Fruit fly (Drosophila melanogaster): Measurements from ENCODE around the gene CG34299.

CG34299 gene

DNA sequence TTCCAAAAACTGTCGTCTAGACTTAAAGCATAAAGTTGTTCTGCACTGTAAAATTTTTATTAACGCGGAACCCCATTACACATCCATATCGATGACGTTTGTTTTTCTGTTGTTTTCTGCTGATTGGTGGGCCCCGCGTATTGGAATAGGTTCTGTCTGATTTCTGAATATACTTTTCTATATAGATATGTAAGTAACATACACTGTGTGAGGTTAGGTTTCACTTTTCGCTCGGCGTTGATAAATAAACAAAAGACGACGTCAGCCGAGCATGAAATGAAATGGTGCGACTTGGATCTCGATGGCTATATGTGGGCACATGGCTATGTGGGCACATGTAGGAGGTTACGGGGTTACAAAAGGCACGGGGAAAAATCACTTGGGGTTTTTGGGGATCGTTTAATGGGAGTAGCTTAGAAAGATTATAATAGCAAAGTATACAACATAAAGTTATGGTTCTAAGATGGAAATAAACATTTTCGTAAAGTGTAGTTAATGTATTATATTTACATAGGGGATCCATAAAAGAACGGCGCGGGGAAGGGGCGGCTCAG, 33.7 kb downstream of the CG34299 start:
- peak; percentile 61 for TF ChIP-seq cic (GFP tag; optimal IDR thresholded peaks at IDR 0.05)
- TF ChIP-seq tj (GFP tag; optimal IDR thresholded peaks at IDR 0.05): peak; percentile 40
- TF ChIP-seq CG11617 (GFP tag; optimal IDR thresholded peaks at IDR 0.05): no peak
- TF ChIP-seq CG14711 (tag; optimal IDR thresholded peaks at IDR 0.05): no peak

DNA sequence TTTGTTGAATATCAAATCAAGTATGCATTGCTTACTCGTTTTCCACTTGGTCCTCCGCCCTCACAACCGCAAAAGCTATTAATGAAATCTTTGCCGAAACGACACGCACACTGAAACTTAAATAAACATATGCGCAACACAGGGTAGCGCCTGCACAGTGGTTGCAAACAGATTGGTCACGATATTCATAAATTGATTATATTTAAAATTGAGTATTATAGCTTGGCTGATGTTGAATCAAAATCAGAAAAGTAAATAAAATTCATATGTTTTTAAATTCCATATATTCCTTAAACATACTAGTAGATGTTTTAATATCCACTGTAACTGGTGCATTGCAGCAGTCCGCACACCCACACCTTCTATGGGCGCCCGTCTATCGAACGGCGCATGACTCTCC, 34.6 kb downstream of the CG34299 start:
- TF ChIP-seq Hr96 (GFP tag; optimal IDR thresholded peaks at IDR 0.05) (no peak), kay (GFP tag; ENCODE audit: borderline replicate concordance) (peak; percentile 3)

DNA sequence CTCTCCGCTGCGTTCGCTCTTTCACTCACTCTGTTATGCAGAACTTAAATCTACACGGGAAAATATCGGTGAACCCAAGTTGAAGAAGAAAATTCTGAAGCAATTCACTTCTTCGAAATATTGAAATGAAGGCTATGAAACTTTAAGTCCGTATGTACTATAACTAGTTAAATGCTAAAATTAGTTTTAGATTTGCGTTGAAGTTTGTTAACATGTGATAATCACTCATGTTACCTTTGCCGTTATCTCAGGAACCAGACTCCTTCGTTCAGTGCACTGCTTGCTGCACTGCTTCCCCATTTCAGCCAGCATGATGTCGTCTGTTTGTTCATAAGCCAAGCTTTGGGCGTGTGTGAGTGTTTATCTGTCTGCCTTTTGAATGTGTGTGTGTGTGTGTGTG, 35.2 kb downstream of the CG34299 start:
- no peak for TF ChIP-seq CG11617 (GFP tag; optimal IDR thresholded peaks at IDR 0.05)
- no peak for TF ChIP-seq toe (GFP tag; optimal IDR thresholded peaks at IDR 0.05)
- no peak for TF ChIP-seq pad (GFP tag; optimal IDR thresholded peaks at IDR 0.05)
- TF ChIP-seq CG14711 (tag; optimal IDR thresholded peaks at IDR 0.05): no peak
- no peak for TF ChIP-seq CG7101 (tag; optimal IDR thresholded peaks at IDR 0.05)
- no peak for TF ChIP-seq kay (GFP tag; ENCODE audit: borderline replicate concordance)
- no peak for TF ChIP-seq Clk (GFP tag; optimal IDR thresholded peaks at IDR 0.05)

DNA sequence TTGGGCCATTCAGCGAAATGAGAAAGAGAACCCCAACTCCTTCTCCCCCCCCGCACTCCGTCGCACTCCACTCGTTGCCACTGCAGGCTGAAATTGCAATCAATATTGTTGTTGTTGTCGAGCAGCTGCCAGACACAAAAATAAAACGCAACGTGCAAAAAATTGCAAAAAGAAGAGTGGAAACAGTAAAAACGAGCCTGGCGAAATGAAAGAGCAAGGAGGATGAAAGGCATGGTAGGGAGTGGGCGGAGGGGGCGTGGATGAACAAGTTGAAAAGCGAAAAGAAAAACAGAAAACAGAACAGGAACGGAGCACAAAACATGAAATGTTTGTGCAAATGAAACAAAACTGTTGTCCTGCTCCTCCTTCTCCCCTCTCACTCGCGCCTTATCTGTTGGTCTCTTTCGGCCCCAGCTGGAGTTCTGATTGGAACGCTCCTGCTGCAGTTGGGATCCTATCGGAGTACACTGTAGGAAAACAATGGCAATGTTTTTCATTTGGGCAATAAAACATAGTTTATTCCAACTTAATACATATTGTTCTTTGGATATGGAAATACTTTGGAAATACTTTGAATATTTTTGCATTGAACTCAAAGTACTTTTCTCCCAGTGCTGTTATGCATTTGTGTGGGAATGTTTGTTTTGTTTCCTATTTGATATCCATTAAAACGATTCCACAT, 35.7 kb downstream of the CG34299 start:
- TF ChIP-seq CG7045 (GFP tag; optimal IDR thresholded peaks at IDR 0.05) (no peak), CG12768 (GFP tag; optimal IDR thresholded peaks at IDR 0.05) (no peak), CG11617 (GFP tag; optimal IDR thresholded peaks at IDR 0.05) (no peak), cic (GFP tag; optimal IDR thresholded peaks at IDR 0.05) (no peak), Crg-1 (GFP tag; optimal IDR thresholded peaks at IDR 0.05) (no peak), ovo (GFP tag; optimal IDR thresholded peaks at IDR 0.05) (no peak), CG1620 (GFP tag; optimal IDR thresholded peaks at IDR 0.05) (no peak), kay (GFP tag; ENCODE audit: borderline replicate concordance) (no peak), CG33017 (tag; optimal IDR thresholded peaks at IDR 0.05) (no peak), tj (GFP tag; optimal IDR thresholded peaks at IDR 0.05) (no peak), Mnt (GFP tag; optimal IDR thresholded peaks at IDR 0.05) (no peak), bab1 (GFP tag; optimal IDR thresholded peaks at IDR 0.05) (no peak)

DNA sequence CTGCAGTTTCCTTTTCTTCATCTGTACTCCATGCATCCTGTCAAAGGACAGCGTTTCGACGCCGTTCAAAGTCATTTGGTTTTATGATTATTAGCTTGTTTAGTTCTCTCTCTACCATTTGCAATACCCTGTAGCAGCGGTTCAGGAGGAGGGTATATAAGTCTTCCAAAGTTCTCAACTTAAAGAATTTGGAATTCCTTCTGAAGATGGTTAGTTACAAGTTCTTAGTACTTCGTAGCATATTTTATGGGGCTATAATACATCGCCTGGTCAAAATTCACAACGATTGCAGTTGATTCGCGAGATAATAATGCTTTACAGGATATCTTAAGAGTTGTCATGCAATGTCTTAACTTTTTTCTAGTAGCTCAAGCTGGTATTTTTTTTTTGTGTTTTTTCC, 37.0 kb downstream of the CG34299 start:
- no peak for TF ChIP-seq CG1620 (GFP tag; optimal IDR thresholded peaks at IDR 0.05)
- TF ChIP-seq kay (GFP tag; ENCODE audit: borderline replicate concordance): no peak
- TF ChIP-seq CG11617 (GFP tag; optimal IDR thresholded peaks at IDR 0.05): no peak
- TF ChIP-seq pad (GFP tag; optimal IDR thresholded peaks at IDR 0.05): no peak
- TF ChIP-seq ovo (GFP tag; optimal IDR thresholded peaks at IDR 0.05): no peak
- no peak for TF ChIP-seq cnc (optimal IDR thresholded peaks at IDR 0.05)
- TF ChIP-seq CG14711 (tag; optimal IDR thresholded peaks at IDR 0.05): no peak

DNA sequence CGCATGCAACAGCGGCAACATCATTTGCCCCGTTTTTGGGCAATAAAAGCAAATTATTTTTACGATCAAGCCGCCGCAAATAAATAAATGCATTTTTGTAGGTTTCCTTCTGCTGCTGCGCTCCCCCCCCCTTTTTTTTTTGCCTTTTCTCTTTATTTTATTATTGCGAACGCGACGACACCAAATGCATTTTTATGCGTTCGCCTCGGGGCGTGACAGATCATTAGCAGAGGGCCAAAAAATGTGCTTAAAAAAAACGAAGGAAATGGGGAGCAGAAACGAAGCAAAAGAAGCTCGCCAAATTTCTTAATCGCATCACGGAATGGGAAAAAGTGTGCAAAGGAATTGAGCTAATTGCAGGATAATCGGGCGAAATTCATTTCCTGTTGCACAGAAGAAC, 38.0 kb downstream of the CG34299 start:
- TF ChIP-seq CG12768 (GFP tag; optimal IDR thresholded peaks at IDR 0.05) (no peak), CG11617 (GFP tag; optimal IDR thresholded peaks at IDR 0.05) (no peak), CG7101 (tag; optimal IDR thresholded peaks at IDR 0.05) (no peak), Clk (GFP tag; optimal IDR thresholded peaks at IDR 0.05) (no peak), CG5204 (GFP tag; optimal IDR thresholded peaks at IDR 0.05) (no peak), CG33017 (tag; optimal IDR thresholded peaks at IDR 0.05) (no peak), CG14711 (tag; optimal IDR thresholded peaks at IDR 0.05) (no peak), cic (GFP tag; optimal IDR thresholded peaks at IDR 0.05) (no peak), Mnt (GFP tag; optimal IDR thresholded peaks at IDR 0.05) (no peak)

DNA sequence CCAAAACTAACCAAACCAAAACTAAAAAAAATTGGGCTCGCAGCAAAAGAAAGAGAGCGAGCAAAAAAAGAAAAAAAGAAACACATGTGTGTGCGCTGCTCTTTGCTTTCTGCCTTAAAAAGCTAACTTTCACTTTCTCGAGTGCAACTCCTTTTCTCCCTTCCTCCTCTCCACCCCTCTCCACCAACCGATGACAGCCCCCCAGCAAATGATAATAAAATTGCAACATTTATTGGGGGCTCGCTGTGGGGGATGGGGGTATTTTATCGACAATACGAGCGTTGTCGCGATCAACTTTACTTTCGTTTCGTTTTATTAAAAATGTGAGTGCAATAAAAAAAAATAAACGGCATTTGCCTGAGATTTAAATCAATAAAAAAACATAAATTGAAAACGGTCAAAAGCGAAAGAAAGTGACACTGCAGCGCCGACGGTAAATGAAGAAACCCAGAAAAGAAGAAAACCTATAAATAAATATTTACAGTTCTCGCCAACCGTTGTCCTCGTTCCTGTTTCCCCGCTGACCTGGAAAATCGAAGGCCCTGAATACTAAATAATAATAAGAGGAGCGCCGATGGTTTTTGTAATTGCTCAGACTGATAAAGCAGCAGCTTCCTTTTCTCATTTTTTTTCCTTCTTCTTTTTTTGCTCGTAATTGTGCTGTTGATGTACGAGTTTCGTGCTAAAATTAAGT, 39.1 kb downstream of the CG34299 start:
- TF ChIP-seq cnc (optimal IDR thresholded peaks at IDR 0.05) (no peak), kay (GFP tag; ENCODE audit: borderline replicate concordance) (peak; percentile 0)

DNA sequence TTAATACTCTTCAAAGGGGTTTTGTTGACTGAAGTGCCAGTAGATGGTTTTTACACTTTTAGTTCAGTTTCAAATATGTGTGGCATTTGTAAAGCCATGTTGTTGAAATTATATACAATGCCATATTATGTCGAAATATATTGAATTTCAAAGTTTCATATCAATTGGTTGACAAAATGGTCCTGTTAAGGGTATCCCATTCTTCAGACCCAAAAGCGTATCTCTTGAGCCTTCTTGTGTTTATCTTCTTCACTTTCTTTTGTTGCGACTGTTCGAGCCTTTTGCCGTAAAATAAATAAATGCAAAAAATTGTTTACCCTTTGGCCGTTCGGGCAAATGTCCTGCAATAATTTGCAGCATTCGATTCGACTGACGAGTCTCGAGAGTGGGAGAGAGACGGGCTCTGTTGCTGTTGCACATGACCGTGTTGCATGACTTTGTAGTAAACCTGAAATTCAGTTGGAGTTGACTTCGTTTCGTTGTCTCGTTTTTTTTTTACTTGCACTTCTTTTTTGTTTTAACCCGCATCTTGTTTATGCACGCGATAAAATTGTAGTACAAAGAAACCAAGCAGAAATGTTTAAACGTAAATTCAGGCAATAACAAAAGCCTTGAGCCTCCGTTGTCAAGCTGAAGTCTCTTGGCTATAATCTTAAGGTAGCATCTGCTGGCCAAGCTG, 39.8 kb downstream of the CG34299 start:
- TF ChIP-seq CG14711 (tag; optimal IDR thresholded peaks at IDR 0.05) (no peak), cnc (optimal IDR thresholded peaks at IDR 0.05) (no peak), Crg-1 (GFP tag; optimal IDR thresholded peaks at IDR 0.05) (no peak), CG33017 (tag; optimal IDR thresholded peaks at IDR 0.05) (no peak), CG7101 (tag; optimal IDR thresholded peaks at IDR 0.05) (no peak), CG12768 (GFP tag; optimal IDR thresholded peaks at IDR 0.05) (no peak), Clk (GFP tag; optimal IDR thresholded peaks at IDR 0.05) (no peak), kay (GFP tag; ENCODE audit: borderline replicate concordance) (no peak), CG11617 (GFP tag; optimal IDR thresholded peaks at IDR 0.05) (no peak), bab1 (GFP tag; optimal IDR thresholded peaks at IDR 0.05) (no peak), CG5204 (GFP tag; optimal IDR thresholded peaks at IDR 0.05) (no peak), pad (GFP tag; optimal IDR thresholded peaks at IDR 0.05) (no peak), Mnt (GFP tag; optimal IDR thresholded peaks at IDR 0.05) (no peak), CG7045 (GFP tag; optimal IDR thresholded peaks at IDR 0.05) (no peak), cic (GFP tag; optimal IDR thresholded peaks at IDR 0.05) (no peak), toe (GFP tag; optimal IDR thresholded peaks at IDR 0.05) (no peak)
